Worm (Caenorhabditis elegans): ENCODE results near the gene T07G12.5.

DNA sequence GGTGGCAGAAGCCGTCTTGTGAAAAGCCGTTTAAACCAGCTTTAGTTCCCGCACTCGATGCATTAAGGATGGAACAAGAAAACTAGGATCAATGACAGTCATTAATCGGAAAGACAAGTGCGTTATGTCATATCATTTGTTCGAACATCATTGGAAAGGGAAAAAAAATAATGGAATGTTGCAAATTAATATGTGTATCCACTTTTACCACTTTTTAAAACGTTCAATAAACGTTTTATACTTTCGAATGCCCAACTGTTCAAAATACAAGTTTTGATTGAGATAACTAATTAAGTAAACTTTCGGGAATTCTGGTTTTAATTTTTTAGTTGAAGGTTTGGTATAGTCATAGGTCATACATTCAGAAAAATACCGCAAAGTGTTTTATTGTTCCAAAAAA is 29.8 kb downstream of the T07G12.5 start, which contains the start of gene C02F4.4:
- TF ChIP-seq egl-43 (GFP tag; IDR thresholded peaks at IDR 0.05), result no peak
- no peak for TF ChIP-seq lir-3 (tag; optimal IDR thresholded peaks at IDR 0.05)
- no peak for TF ChIP-seq nhr-48 (tag; optimal IDR thresholded peaks at IDR 0.05)
- no peak for TF ChIP-seq mep-1 (tag; optimal IDR thresholded peaks at IDR 0.05)
- no peak for TF ChIP-seq F37D6.2 (tag; optimal IDR thresholded peaks at IDR 0.05)
- no peak for TF ChIP-seq spr-1 (tag; optimal IDR thresholded peaks at IDR 0.05)
- TF ChIP-seq pqm-1 (tag; optimal IDR thresholded peaks at IDR 0.05), result no peak
- no peak for TF ChIP-seq aly-2 (tag; optimal IDR thresholded peaks at IDR 0.05)
- TF ChIP-seq R02D3.7 (tag; optimal IDR thresholded peaks at IDR 0.05), result no peak
- TF ChIP-seq ama-1 (optimal IDR thresholded peaks at IDR 0.05), result no peak
- TF ChIP-seq dmd-9 (GFP tag; IDR thresholded peaks at IDR 0.05), result no peak
- no peak for TF ChIP-seq unc-62 (GFP tag; optimal IDR thresholded peaks at IDR 0.05 in 1 of 2)
- no peak for TF ChIP-seq unc-62 (tag; optimal IDR thresholded peaks at IDR 0.05)

Data from whole organism, L4 larva.